Worm (Caenorhabditis elegans) whole organism, L2 larva: Measurements from ENCODE around the gene irld-47.
A peak's percentile ranks its signal among the peaks of the same experiment; 100 is the strongest.

Experiments used
- C34F6.9 ChIP-seq: fragments of 150-350 bp; optimal IDR thresholded peaks from 2 replicates; lab custom pipeline; 2014; ENCODE audit warnings: missing biosample characterization, missing genetic modification characterization
- F13H6.1 ChIP-seq: sonication (generic microtip); optimal IDR thresholded peaks from 2 replicates; lab custom pipeline; 2016; ENCODE audit warnings: missing genetic modification characterization, missing compliant biosample characterization
- Y55F3AM.14 ChIP-seq: fragments of 200-800 bp; sonication (Bioruptor generic); optimal IDR thresholded peaks from 2 replicates; lab custom pipeline; 2018; ENCODE audit warnings: mild to moderate bottlenecking, missing genetic modification characterization, missing compliant biosample characterization
- aly-2 ChIP-seq: fragments of 150-350 bp; optimal IDR thresholded peaks from 2 replicates; lab custom pipeline; 2014; ENCODE audit warnings: missing biosample characterization, missing genetic modification characterization
- ama-1 ChIP-seq: fragments of 150-350 bp; optimal IDR thresholded peaks from 2 replicates; lab custom pipeline; 2018; ENCODE audit warnings: inconsistent platforms
- blmp-1 ChIP-seq: sonication (generic microtip); optimal IDR thresholded peaks from 2 replicates; lab custom pipeline; 2017; ENCODE audit warnings: missing genetic modification characterization, mild to moderate bottlenecking, missing compliant biosample characterization, antibody characterized with exemption, moderate library complexity; ENCODE audit not compliant: insufficient read depth
- ceh-16 ChIP-seq: fragments of 150-350 bp; optimal IDR thresholded peaks from 2 replicates; lab custom pipeline; 2014; ENCODE audit warnings: missing biosample characterization, missing genetic modification characterization
- ceh-82 ChIP-seq: fragments of 150-350 bp; optimal IDR thresholded peaks from 2 replicates; lab custom pipeline; 2014; ENCODE audit warnings: missing biosample characterization, missing genetic modification characterization
- crh-2 ChIP-seq: sonication (generic microtip); optimal IDR thresholded peaks from 2 replicates; lab custom pipeline; 2017; ENCODE audit warnings: missing biosample characterization, missing genetic modification characterization
- dmd-4 ChIP-seq: sonication (generic microtip); optimal IDR thresholded peaks from 2 replicates; lab custom pipeline; 2017; ENCODE audit warnings: missing biosample characterization, missing genetic modification characterization
- elt-1 ChIP-seq: fragments of 150-350 bp; optimal IDR thresholded peaks from 2 replicates; lab custom pipeline; 2014; ENCODE audit warnings: missing biosample characterization, missing genetic modification characterization
- fos-1 ChIP-seq: fragments of 150-350 bp; optimal IDR thresholded peaks from 2 replicates; lab custom pipeline; 2014; ENCODE audit warnings: missing biosample characterization, missing genetic modification characterization
- gmeb-1 ChIP-seq: fragments of 150-350 bp; optimal IDR thresholded peaks from 2 replicates; lab custom pipeline; 2014; ENCODE audit warnings: missing biosample characterization, missing genetic modification characterization
- lin-13 ChIP-seq: fragments of 150-350 bp; optimal IDR thresholded peaks from 2 replicates; lab custom pipeline; 2014; ENCODE audit warnings: missing biosample characterization, missing genetic modification reagents, missing genetic modification characterization
- lin-39 ChIP-seq: fragments of 150-350 bp; optimal IDR thresholded peaks from 2 replicates; lab custom pipeline; 2014; ENCODE audit warnings: missing biosample characterization, missing genetic modification reagents, missing genetic modification characterization
- lsy-2 ChIP-seq, 2 experiments: fragments of 150-350 bp in 1 of 2; sonication (generic microtip) in 1 of 2; optimal IDR thresholded peaks; 2 replicates each; lab custom pipeline; 2014 to 2017; ENCODE audit warnings: missing biosample characterization in 2 of 2, missing genetic modification characterization in 2 of 2
- mbf-1 ChIP-seq: sonication (generic microtip); optimal IDR thresholded peaks from 2 replicates; lab custom pipeline; 2017; ENCODE audit warnings: missing biosample characterization, missing genetic modification characterization
- mdl-1 ChIP-seq, 2 experiments: fragments of 150-350 bp in 1 of 2; sonication (generic microtip) in 1 of 2; optimal IDR thresholded peaks; 2 replicates each; lab custom pipeline; 2017; ENCODE audit warnings: missing biosample characterization in 2 of 2, missing genetic modification characterization in 2 of 2
- nhr-10 ChIP-seq: sonication (generic microtip); optimal IDR thresholded peaks from 2 replicates; lab custom pipeline; 2017; ENCODE audit warnings: missing biosample characterization, missing genetic modification characterization
- nhr-11 ChIP-seq: fragments of 150-350 bp; optimal IDR thresholded peaks from 2 replicates; lab custom pipeline; 2014; ENCODE audit warnings: missing biosample characterization, missing genetic modification characterization
- nhr-12 ChIP-seq: fragments of 150-350 bp; optimal IDR thresholded peaks from 2 replicates; lab custom pipeline; 2014; ENCODE audit warnings: missing biosample characterization, missing genetic modification characterization
- nhr-129 ChIP-seq: fragments of 150-350 bp; optimal IDR thresholded peaks from 2 replicates; lab custom pipeline; 2014; ENCODE audit warnings: missing biosample characterization, missing genetic modification characterization
- nhr-21 ChIP-seq: fragments of 150-350 bp; optimal IDR thresholded peaks from 2 replicates; lab custom pipeline; 2014; ENCODE audit warnings: missing biosample characterization, missing genetic modification characterization
- nhr-23 ChIP-seq: fragments of 150-350 bp; optimal IDR thresholded peaks from 2 replicates; lab custom pipeline; 2014; ENCODE audit warnings: missing biosample characterization, missing genetic modification reagents, missing genetic modification characterization
- nhr-237 ChIP-seq: fragments of 150-350 bp; optimal IDR thresholded peaks from 2 replicates; lab custom pipeline; 2014; ENCODE audit warnings: missing biosample characterization, missing genetic modification characterization
- nhr-25 ChIP-seq: fragments of 150-350 bp; sonication (generic microtip); optimal IDR thresholded peaks from 3 replicates; lab custom pipeline; 2014; ENCODE audit warnings: missing biosample characterization, missing genetic modification characterization
- peb-1 ChIP-seq: fragments of 150-350 bp; optimal IDR thresholded peaks from 2 replicates; lab custom pipeline; 2014; ENCODE audit warnings: missing biosample characterization, missing genetic modification characterization
- sma-3 ChIP-seq: sonication (generic microtip); optimal IDR thresholded peaks from 2 replicates; lab custom pipeline; 2016; ENCODE audit warnings: missing genetic modification reagents, missing genetic modification characterization, missing compliant biosample characterization
- sma-9 ChIP-seq, 2 experiments: fragments of 150-350 bp in 1 of 2; sonication (generic microtip) in 1 of 2; optimal IDR thresholded peaks; 2 replicates each; lab custom pipeline; 2014 to 2016; ENCODE audit warnings: missing genetic modification characterization in 2 of 2, mild to moderate bottlenecking in 1 of 2, missing biosample characterization in 1 of 2, missing compliant biosample characterization in 1 of 2, missing genetic modification reagents in 1 of 2, moderate library complexity in 1 of 2
- snpc-4 ChIP-seq: fragments of 150-350 bp; optimal IDR thresholded peaks from 2 replicates; lab custom pipeline; 2014; ENCODE audit warnings: missing biosample characterization, missing genetic modification characterization
- unc-39 ChIP-seq: fragments of 150-350 bp; optimal IDR thresholded peaks from 2 replicates; lab custom pipeline; 2014; ENCODE audit warnings: missing biosample characterization, missing genetic modification characterization
- unc-55 ChIP-seq: fragments of 150-350 bp; sonication (generic microtip); optimal IDR thresholded peaks from 3 replicates; lab custom pipeline; 2014; ENCODE audit warnings: missing biosample characterization, missing genetic modification reagents, missing genetic modification characterization
- unc-62 ChIP-seq: fragments of 150-350 bp; optimal IDR thresholded peaks from 2 replicates; lab custom pipeline; 2014; ENCODE audit warnings: missing biosample characterization, missing genetic modification reagents, missing genetic modification characterization
- zag-1 ChIP-seq: fragments of 150-350 bp; optimal IDR thresholded peaks from 2 replicates; lab custom pipeline; 2014; ENCODE audit warnings: missing biosample characterization, missing genetic modification characterization
- ztf-1 ChIP-seq: fragments of 200-800 bp; sonication (Bioruptor generic); conservative IDR thresholded peaks from 2 replicates; pipeline ENCODE4 v1.3.6; 2022; ENCODE audit warnings: missing genetic modification characterization, missing compliant biosample characterization
- ztf-11 ChIP-seq: sonication (generic microtip); optimal IDR thresholded peaks from 2 replicates; lab custom pipeline; 2017; ENCODE audit warnings: missing biosample characterization, missing genetic modification characterization
- ztf-4 ChIP-seq: fragments of 150-350 bp; optimal IDR thresholded peaks from 2 replicates; lab custom pipeline; 2014; ENCODE audit warnings: missing biosample characterization, missing genetic modification characterization

The irld-47 gene

DNA sequence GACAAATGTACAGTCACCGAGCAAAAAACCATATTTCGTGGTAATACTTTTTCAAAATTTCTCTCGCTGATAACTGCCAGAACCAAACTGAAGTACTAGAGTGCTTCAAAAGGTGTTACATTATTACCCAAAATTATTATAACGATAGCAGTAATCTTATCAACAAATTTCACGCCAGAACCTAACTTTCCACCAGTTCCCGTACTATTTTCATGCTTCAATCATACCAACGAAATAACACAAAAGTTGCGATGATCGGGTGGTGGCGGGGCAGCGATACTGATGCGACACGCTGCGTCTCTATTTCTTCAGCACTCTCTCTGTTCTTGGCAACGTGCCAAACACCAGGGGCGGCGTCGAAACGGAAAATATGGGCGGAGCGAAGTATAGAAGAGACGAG is 13.4 kb downstream of the irld-47 start:
- TF ChIP-seq gmeb-1 (tag; lab: Kevin White, UChicago): peak; percentile 38
- TF ChIP-seq ceh-82: no peak
- peak; percentile 49 for TF ChIP-seq F13H6.1
- TF ChIP-seq nhr-25 (tag; lab: Kevin White, UChicago): peak; percentile 36
- TF ChIP-seq snpc-4 (tag; lab: Kevin White, UChicago): no peak
- TF ChIP-seq aly-2 (tag; lab: Kevin White, UChicago): no peak
- peak; percentile 63 for TF ChIP-seq Y55F3AM.14 (GFP tag; lab: Kevin White, UChicago)
- TF ChIP-seq nhr-12 (tag; lab: Kevin White, UChicago): no peak
- TF ChIP-seq fos-1: peak; percentile 82
- TF ChIP-seq unc-39: no peak
- no peak for TF ChIP-seq lin-39 (tag; lab: Kevin White, UChicago)
- peak in 1 of 2 experiments; percentile 11 for TF ChIP-seq lsy-2 (tag; optimal IDR thresholded peaks at IDR 0.05; lab: Kevin White, UChicago)
- peak; percentile 1 for TF ChIP-seq crh-2 (tag; lab: Kevin White, UChicago)
- peak; percentile 76 for TF ChIP-seq sma-9 (GFP tag; optimal IDR thresholded peaks at IDR 0.05; lab: Kevin White, UChicago)
- no peak for TF ChIP-seq sma-9 (tag; optimal IDR thresholded peaks at IDR 0.05; lab: Kevin White, UChicago)
- TF ChIP-seq C34F6.9 (tag; lab: Kevin White, UChicago): peak; percentile 1
- TF ChIP-seq nhr-23 (tag; lab: Kevin White, UChicago): no peak
- TF ChIP-seq sma-3 (GFP tag; lab: Kevin White, UChicago): peak; percentile 23

DNA sequence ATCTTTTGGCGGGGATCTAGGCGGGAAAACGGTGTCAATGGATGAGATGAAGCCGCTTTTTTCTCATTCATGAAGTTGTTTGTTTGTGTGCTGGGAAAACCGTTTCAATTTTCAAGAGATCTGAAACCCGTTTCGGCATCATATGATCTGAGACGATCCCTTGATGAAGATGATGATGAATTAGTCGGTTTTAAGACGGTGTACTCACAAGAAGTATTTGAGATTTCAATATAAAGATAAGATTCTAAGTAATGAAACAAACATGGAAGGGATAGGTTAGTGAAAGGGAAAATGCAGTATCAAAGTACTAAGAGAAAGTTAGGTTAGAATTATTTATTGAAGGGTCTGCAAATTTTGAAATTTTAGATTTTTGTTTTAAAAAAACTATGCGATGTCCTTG is 14.2 kb downstream of the irld-47 start:
- no peak for TF ChIP-seq lin-13 (GFP tag; lab: Kevin White, UChicago)
- no peak for TF ChIP-seq elt-1 (tag; lab: Kevin White, UChicago)
- TF ChIP-seq ztf-1: no peak
- no peak for TF ChIP-seq C34F6.9 (tag; lab: Kevin White, UChicago)
- TF ChIP-seq ztf-4 (tag; lab: Kevin White, UChicago): no peak
- no peak for TF ChIP-seq lsy-2 (tag; optimal IDR thresholded peaks at IDR 0.05; lab: Kevin White, UChicago)
- no peak for TF ChIP-seq sma-3 (GFP tag; lab: Kevin White, UChicago)
- TF ChIP-seq F13H6.1: no peak
- TF ChIP-seq unc-55 (GFP tag; lab: Kevin White, UChicago): no peak
- no peak for TF ChIP-seq mbf-1
- no peak for TF ChIP-seq unc-39
- TF ChIP-seq blmp-1: peak; percentile 93
- no peak for TF ChIP-seq nhr-21 (tag; lab: Kevin White, UChicago)
- TF ChIP-seq ama-1 (lab: Kevin White, UChicago): no peak
- no peak for TF ChIP-seq zag-1 (tag; lab: Kevin White, UChicago)
- no peak for TF ChIP-seq nhr-237 (tag; lab: Kevin White, UChicago)
- TF ChIP-seq dmd-4 (tag; lab: Kevin White, UChicago): no peak
- TF ChIP-seq ceh-16 (tag; lab: Kevin White, UChicago): peak; percentile 87
- TF ChIP-seq nhr-10: no peak
- TF ChIP-seq nhr-25 (tag; lab: Kevin White, UChicago): peak; percentile 75
- TF ChIP-seq mdl-1 (tag; optimal IDR thresholded peaks at IDR 0.05; lab: Kevin White, UChicago): no peak
- no peak for TF ChIP-seq nhr-12 (tag; lab: Kevin White, UChicago)
- no peak for TF ChIP-seq nhr-23 (tag; lab: Kevin White, UChicago)
- no peak for TF ChIP-seq ztf-11 (tag; lab: Kevin White, UChicago)
- peak; percentile 17 for TF ChIP-seq crh-2 (tag; lab: Kevin White, UChicago)
- no peak for TF ChIP-seq nhr-129 (tag; lab: Kevin White, UChicago)
- no peak for TF ChIP-seq fos-1
- no peak for TF ChIP-seq unc-62 (GFP tag; lab: Kevin White, UChicago)
- TF ChIP-seq, all 48 proteins: peak for 4

- TF ChIP-seq F13H6.1 (peak; percentile 1), nhr-25 (tag; lab: Kevin White, UChicago) (peak; percentile 89), blmp-1 (peak; percentile 85), gmeb-1 (tag; lab: Kevin White, UChicago) (peak; percentile 55), nhr-129 (tag; lab: Kevin White, UChicago) (no peak)
Measured at ce11 chrII:7806872-7807271, 15.5 kb downstream of the irld-47 start.

- TF ChIP-seq peb-1: no peak
- no peak for TF ChIP-seq nhr-21 (tag; lab: Kevin White, UChicago)
- no peak for TF ChIP-seq gmeb-1 (tag; lab: Kevin White, UChicago)
- TF ChIP-seq ceh-82: no peak
- TF ChIP-seq ama-1 (lab: Kevin White, UChicago): no peak
- TF ChIP-seq nhr-237 (tag; lab: Kevin White, UChicago): no peak
- no peak for TF ChIP-seq nhr-11 (tag; lab: Kevin White, UChicago)
- TF ChIP-seq mdl-1 (tag; optimal IDR thresholded peaks at IDR 0.05; lab: Kevin White, UChicago): no peak
- no peak for TF ChIP-seq ceh-16 (tag; lab: Kevin White, UChicago)
- no peak for TF ChIP-seq ztf-1
- TF ChIP-seq, all 48 proteins: peak for 0
Measured at ce11 chrII:7806054-7806453, 16.3 kb downstream of the irld-47 start.
